Worm (Caenorhabditis elegans): ENCODE measurements around the gene F34D10.9.

F34D10.9 gene

ce11 chrIII:3734990-3735389 lies 5.6 kb upstream of the F34D10.9 start, which contains the start of gene evl-18:
evl-18 (minus strand) TSS chrIII:3735039.
- TF ChIP-seq nhr-12 (tag; optimal IDR thresholded peaks at IDR 0.05) (no peak), ceh-43 (GFP tag; optimal IDR thresholded peaks at IDR 0.05) (no peak), zip-8 (tag; optimal IDR thresholded peaks at IDR 0.05) (peak; percentile 65), ztf-11 (tag; optimal IDR thresholded peaks at IDR 0.05) (no peak), mep-1 (tag; optimal IDR thresholded peaks at IDR 0.05) (no peak), elt-3 (tag; optimal IDR thresholded peaks at IDR 0.05) (no peak), M03D4.4 (tag; optimal IDR thresholded peaks at IDR 0.05) (no peak), pha-4 (tag; optimal IDR thresholded peaks at IDR 0.05) (peak; percentile 25), tbx-8 (GFP tag; optimal IDR thresholded peaks at IDR 0.05) (peak; percentile 2), lsy-2 (tag; optimal IDR thresholded peaks at IDR 0.05) (no peak), ceh-39 (tag; optimal IDR thresholded peaks at IDR 0.05) (no peak), lin-13 (tag; optimal IDR thresholded peaks at IDR 0.05) (no peak), unc-120 (tag; optimal IDR thresholded peaks at IDR 0.05; ENCODE audit: poor library complexity, severe bottlenecking) (no peak), ceh-83 (GFP tag; optimal IDR thresholded peaks at IDR 0.05) (no peak), nhr-28 (tag; optimal IDR thresholded peaks at IDR 0.05) (no peak), bed-3 (GFP tag; optimal IDR thresholded peaks at IDR 0.05) (no peak), sptf-1 (tag; optimal IDR thresholded peaks at IDR 0.05) (no peak), snpc-4 (tag; optimal IDR thresholded peaks at IDR 0.05) (no peak), lin-32 (GFP tag; optimal IDR thresholded peaks at IDR 0.05) (no peak), nhr-2 (tag; optimal IDR thresholded peaks at IDR 0.05) (peak; percentile 22), blmp-1 (tag; optimal IDR thresholded peaks at IDR 0.05) (no peak)

ce11 chrIII:3734007-3734406 lies 4.6 kb upstream of the F34D10.9 start, which contains the start of gene F34D10.3:
F34D10.3 (plus strand) TSS chrIII:3734255.
- TF ChIP-seq lsy-2 (tag; optimal IDR thresholded peaks at IDR 0.05) (peak; percentile 14), ces-1 (GFP tag; optimal IDR thresholded peaks at IDR 0.05) (peak; percentile 53), bed-3 (GFP tag; optimal IDR thresholded peaks at IDR 0.05) (no peak), snpc-4 (tag; optimal IDR thresholded peaks at IDR 0.05) (no peak), mep-1 (tag; optimal IDR thresholded peaks at IDR 0.05) (peak; percentile 8), sptf-1 (tag; optimal IDR thresholded peaks at IDR 0.05) (no peak), unc-62 (GFP tag; optimal IDR thresholded peaks at IDR 0.05) (no peak)

ce11 chrIII:3730475-3730874 lies 1.1 kb upstream of the F34D10.9 start, which contains the start of gene F34D10.8:
F34D10.8 (plus strand) TSS chrIII:3730775.
- TF ChIP-seq flh-1 (GFP tag; optimal IDR thresholded peaks at IDR 0.05) (no peak), lsy-2 (tag; optimal IDR thresholded peaks at IDR 0.05) (no peak), hlh-1 (tag; optimal IDR thresholded peaks at IDR 0.05) (no peak), ceh-39 (tag; optimal IDR thresholded peaks at IDR 0.05) (no peak), nhr-2 (tag; optimal IDR thresholded peaks at IDR 0.05) (no peak), elt-3 (tag; optimal IDR thresholded peaks at IDR 0.05) (no peak), snpc-4 (tag; optimal IDR thresholded peaks at IDR 0.05) (no peak), elt-1 (tag; optimal IDR thresholded peaks at IDR 0.05; ENCODE audit: borderline replicate concordance, insufficient read depth) (no peak), unc-39 (tag; optimal IDR thresholded peaks at IDR 0.05) (no peak), ceh-83 (GFP tag; optimal IDR thresholded peaks at IDR 0.05) (no peak), blmp-1 (tag; optimal IDR thresholded peaks at IDR 0.05) (no peak), cnd-1 (tag; optimal IDR thresholded peaks at IDR 0.05) (no peak), lin-13 (tag; optimal IDR thresholded peaks at IDR 0.05) (no peak)

- TF ChIP-seq ztf-11 (tag; optimal IDR thresholded peaks at IDR 0.05), result no peak
- no peak for TF ChIP-seq ces-1 (GFP tag; optimal IDR thresholded peaks at IDR 0.05)
Measured at ce11 chrIII:3726443-3726842, 3.0 kb downstream of the F34D10.9 start, which contains the start of gene gldi-5. gldi-5 (minus strand) TSS chrIII:3726500.

- TF ChIP-seq mab-5 (tag; optimal IDR thresholded peaks at IDR 0.05), result no peak
- TF ChIP-seq nhr-76 (tag; optimal IDR thresholded peaks at IDR 0.05), result no peak
- no peak for TF ChIP-seq nhr-2 (tag; optimal IDR thresholded peaks at IDR 0.05)
- TF ChIP-seq zip-8 (tag; optimal IDR thresholded peaks at IDR 0.05), result no peak
- no peak for TF ChIP-seq unc-62 (GFP tag; optimal IDR thresholded peaks at IDR 0.05)
- no peak for TF ChIP-seq lin-32 (GFP tag; optimal IDR thresholded peaks at IDR 0.05)
- no peak for TF ChIP-seq pha-4 (tag; optimal IDR thresholded peaks at IDR 0.05)
- TF ChIP-seq mep-1 (tag; optimal IDR thresholded peaks at IDR 0.05), result no peak
Measured at ce11 chrIII:3724880-3725279, 4.5 kb downstream of the F34D10.9 start, which contains the start of gene C14B1.12. C14B1.12 (minus strand) TSS chrIII:3724980.

ce11 chrIII:3723726-3724125 lies 5.7 kb downstream of the F34D10.9 start:
- TF ChIP-seq pha-4 (tag; optimal IDR thresholded peaks at IDR 0.05), result no peak
- TF ChIP-seq hlh-1 (tag; optimal IDR thresholded peaks at IDR 0.05), result no peak
- no peak for TF ChIP-seq nhr-2 (tag; optimal IDR thresholded peaks at IDR 0.05)
- no peak for TF ChIP-seq elt-3 (tag; optimal IDR thresholded peaks at IDR 0.05)
- no peak for TF ChIP-seq ham-2 (GFP tag; optimal IDR thresholded peaks at IDR 0.05)
- TF ChIP-seq sptf-1 (tag; optimal IDR thresholded peaks at IDR 0.05), result no peak
- no peak for TF ChIP-seq ces-1 (GFP tag; optimal IDR thresholded peaks at IDR 0.05)
- no peak for TF ChIP-seq sem-2 (GFP tag; optimal IDR thresholded peaks at IDR 0.05)
- no peak for TF ChIP-seq unc-120 (tag; optimal IDR thresholded peaks at IDR 0.05; ENCODE audit: poor library complexity, severe bottlenecking)
- TF ChIP-seq mep-1 (tag; optimal IDR thresholded peaks at IDR 0.05), result no peak
- no peak for TF ChIP-seq unc-62 (GFP tag; optimal IDR thresholded peaks at IDR 0.05)
- no peak for TF ChIP-seq tbx-8 (GFP tag; optimal IDR thresholded peaks at IDR 0.05)
- no peak for TF ChIP-seq lin-32 (GFP tag; optimal IDR thresholded peaks at IDR 0.05)
- TF ChIP-seq elt-1 (tag; optimal IDR thresholded peaks at IDR 0.05; ENCODE audit: borderline replicate concordance, insufficient read depth), result no peak
- no peak for TF ChIP-seq snpc-4 (tag; optimal IDR thresholded peaks at IDR 0.05)
- no peak for TF ChIP-seq cnd-1 (tag; optimal IDR thresholded peaks at IDR 0.05)
- no peak for TF ChIP-seq nhr-12 (tag; optimal IDR thresholded peaks at IDR 0.05)
- TF ChIP-seq ceh-83 (GFP tag; optimal IDR thresholded peaks at IDR 0.05), result no peak
- no peak for TF ChIP-seq nhr-237 (tag; optimal IDR thresholded peaks at IDR 0.05)

All from whole organism, mixed stage, embryonic.